Fruit fly (Drosophila melanogaster) whole organism, pupa: ENCODE measurements around the gene fd102C.

Source experiments
- CG12605 ChIP-seq: fragments of 200-800 bp; sonication (Bioruptor generic); IDR thresholded peaks from 2 replicates; pipeline ENCODE4 v1.3.6; 2022; ENCODE audit warnings: missing biosample characterization, missing genetic modification characterization
- CG13204 ChIP-seq: fragments of 200-800 bp; sonication (Bioruptor generic); optimal IDR thresholded peaks from 2 replicates; lab custom pipeline; 2018; ENCODE audit warnings: missing biosample characterization, mild to moderate bottlenecking, missing genetic modification characterization, moderate library complexity
- CG14655 ChIP-seq: fragments of 200-800 bp; sonication (Bioruptor generic); optimal IDR thresholded peaks from 3 replicates; lab custom pipeline; 2017; ENCODE audit warnings: mild to moderate bottlenecking, missing biosample characterization, missing genetic modification reagents, missing genetic modification characterization
- D1 ChIP-seq: fragments of 200-800 bp; sonication (Bioruptor generic); optimal IDR thresholded peaks from 2 replicates; lab custom pipeline; 2018; ENCODE audit warnings: missing biosample characterization, mild to moderate bottlenecking, missing genetic modification characterization, moderate library complexity
- EcR ChIP-seq: fragments of 200-800 bp; sonication (Bioruptor generic); optimal IDR thresholded peaks from 3 replicates; lab custom pipeline; 2019; ENCODE audit warnings: missing biosample characterization, missing genetic modification characterization, mild to moderate bottlenecking, moderate library complexity, missing genetic modification reagents
- Pif1A ChIP-seq: fragments of 200-800 bp; sonication (Bioruptor generic); optimal IDR thresholded peaks from 3 replicates; lab custom pipeline; 2016; ENCODE audit warnings: missing biosample characterization, missing genetic modification characterization
- Pif1B ChIP-seq: fragments of 200-800 bp; sonication (Bioruptor generic); optimal IDR thresholded peaks from 3 replicates; lab custom pipeline; 2016; ENCODE audit warnings: missing biosample characterization, missing genetic modification characterization
- Snoo ChIP-seq: fragments of 200-800 bp; sonication (Bioruptor generic); optimal IDR thresholded peaks from 3 replicates; lab custom pipeline; 2017; ENCODE audit warnings: missing biosample characterization, mild to moderate bottlenecking, missing genetic modification characterization, inconsistent platforms
- rn ChIP-seq: fragments of 200-800 bp; sonication (Bioruptor generic); IDR thresholded peaks from 2 replicates; pipeline ENCODE4 v1.3.6; 2022; ENCODE audit warnings: missing biosample characterization, missing genetic modification characterization

dm6 chr4:806960-807359 lies 37.4 kb downstream of the fd102C start:
- no peak for TF ChIP-seq rn
- no peak for TF ChIP-seq CG14655 (GFP tag; lab: Kevin White, UChicago)
- no peak for TF ChIP-seq CG13204 (GFP tag; lab: Kevin White, UChicago)
- TF ChIP-seq D1: no peak
- no peak for TF ChIP-seq Snoo (tag; lab: Kevin White, UChicago)
- TF ChIP-seq Pif1A (GFP tag; lab: Kevin White, UChicago): no peak
- no peak for TF ChIP-seq EcR (GFP tag; lab: Kevin White, UChicago)
- TF ChIP-seq CG12605 (GFP tag; lab: Robert Waterston, UW): no peak
- no peak for TF ChIP-seq Pif1B (GFP tag; lab: Kevin White, UChicago)
